Worm (Caenorhabditis elegans): ENCODE results near the gene nlp-33.

DNA sequence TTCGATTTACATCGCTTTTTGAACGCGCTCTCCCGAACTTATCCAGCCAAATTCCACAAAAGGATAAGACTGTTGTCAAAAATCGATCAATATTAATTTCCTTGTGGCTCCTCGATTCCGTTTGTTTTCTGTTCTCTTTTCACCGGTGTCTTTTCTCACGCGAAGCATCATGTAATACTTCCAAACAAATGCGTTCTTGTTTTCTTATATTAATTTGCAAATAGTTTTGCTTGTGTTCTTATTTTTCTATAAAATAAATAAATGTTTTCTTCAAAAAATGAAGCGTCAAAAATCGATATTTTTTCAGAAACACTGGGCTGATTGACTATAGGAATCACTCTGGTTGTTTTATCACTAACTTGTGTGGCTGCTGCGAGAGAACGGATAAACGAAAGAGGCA lies 33.5 kb upstream of the nlp-33 start, which contains the start of gene math-33:
- no peak for TF ChIP-seq tbx-11 (GFP tag; IDR thresholded peaks at IDR 0.05)
- TF ChIP-seq flt-1 (GFP tag; IDR thresholded peaks at IDR 0.05): no peak
- TF ChIP-seq ama-1 (optimal IDR thresholded peaks at IDR 0.05): no peak
- no peak for TF ChIP-seq ceh-36 (tag; optimal IDR thresholded peaks at IDR 0.05)
- no peak for TF ChIP-seq tra-4 (tag; optimal IDR thresholded peaks at IDR 0.05)
